Fruit fly (Drosophila melanogaster): Measurements from ENCODE around the gene RpL7.

RpL7 gene

DNA sequence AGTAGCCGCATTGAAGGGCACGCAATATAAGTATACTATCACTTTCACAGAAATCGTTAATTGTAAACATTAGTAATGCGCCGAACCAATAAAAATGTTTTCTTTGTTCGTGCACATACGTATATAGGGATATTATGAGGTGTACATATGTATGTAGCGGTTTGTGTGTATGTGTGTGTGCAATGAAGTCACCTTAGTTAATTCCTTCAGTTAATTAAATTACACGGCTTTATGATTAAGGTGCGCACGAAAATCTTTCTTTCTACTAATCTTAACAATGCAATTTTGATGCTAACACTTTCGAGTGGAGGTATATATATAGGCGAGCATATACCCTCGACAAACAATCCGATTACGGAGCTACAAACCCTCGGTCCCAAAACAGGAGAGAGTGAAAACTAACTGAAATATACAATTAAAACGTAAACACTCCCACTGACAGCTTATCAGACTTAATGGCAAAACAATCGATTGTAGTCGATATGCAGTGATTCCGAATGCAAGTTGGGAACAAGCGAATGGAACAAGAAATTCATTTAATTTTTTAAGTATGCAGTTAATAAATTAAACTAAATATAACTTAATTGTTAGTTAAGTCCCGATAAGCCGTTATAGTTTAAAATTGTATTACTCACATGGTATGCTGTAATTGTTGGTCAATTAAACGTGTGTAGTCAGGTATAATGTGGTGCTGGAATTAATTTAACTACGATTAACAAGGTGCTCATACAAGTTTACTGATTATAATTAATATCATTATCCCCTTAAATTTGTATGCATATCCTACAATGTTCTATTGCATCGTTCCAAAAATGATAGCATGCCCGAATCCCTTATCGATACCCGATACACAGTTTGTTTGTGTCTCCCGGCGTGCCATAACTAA lies 19.9 kb downstream of the RpL7 start, which contains the start of the genes Npc1a and Prosalpha6:
Gene Npc1a (minus strand): TSS at position 716 of the 886 bp plus-strand sequence.
Gene Prosalpha6 (plus strand): TSS at position 851 of the 886 bp plus-strand sequence.
- TF ChIP-seq CTCF (optimal IDR thresholded peaks at IDR 0.05) (no peak), CG8478 (optimal IDR thresholded peaks at IDR 0.05) (no peak)

DNA sequence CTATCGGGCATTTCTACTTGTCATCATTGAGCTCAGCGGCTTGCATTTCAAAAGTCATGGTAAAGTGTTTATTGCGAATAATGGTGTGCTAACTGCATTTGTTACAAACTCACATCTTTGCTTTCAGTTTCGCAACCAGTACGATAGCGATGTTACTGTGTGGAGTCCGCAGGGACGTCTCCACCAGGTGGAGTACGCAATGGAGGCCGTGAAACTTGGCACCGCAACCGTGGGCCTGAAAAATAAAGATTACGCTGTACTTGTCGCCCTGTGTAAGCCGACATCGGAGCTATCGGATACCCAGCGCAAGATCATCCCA lies 20.5 kb downstream of the RpL7 start:
- TF ChIP-seq CG8478 (optimal IDR thresholded peaks at IDR 0.05) (no peak), CTCF (optimal IDR thresholded peaks at IDR 0.05) (no peak)

DNA sequence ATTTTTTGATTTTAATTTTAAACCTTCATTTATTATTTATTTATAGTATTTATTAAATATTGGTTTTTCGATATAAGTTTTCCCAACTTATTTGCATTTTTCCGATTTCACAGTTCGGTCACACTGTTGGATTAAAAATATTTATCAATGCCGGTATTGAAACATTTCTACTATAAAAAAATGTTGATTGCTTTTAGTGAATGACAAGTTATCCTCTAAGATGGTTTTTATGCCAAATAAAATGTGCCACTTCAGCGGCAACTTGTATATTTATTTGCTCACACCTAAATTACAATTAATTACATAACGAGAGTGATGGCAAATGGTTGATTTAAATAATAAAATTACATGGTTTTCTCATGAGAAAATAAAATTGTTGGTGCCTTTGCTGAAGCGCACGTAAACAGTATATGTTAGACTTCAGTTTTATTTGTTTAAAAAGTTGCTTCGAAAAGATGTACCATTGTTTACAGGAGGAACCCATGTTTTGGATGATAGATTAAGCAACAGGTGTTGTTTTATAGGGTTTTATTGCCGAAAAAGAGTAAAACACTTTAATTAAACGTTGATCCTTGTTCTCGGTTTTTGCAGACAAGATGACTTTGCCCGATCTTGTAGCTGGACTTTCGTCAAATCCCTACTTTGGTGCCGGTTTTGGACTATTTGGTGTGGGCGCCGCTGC lies 21.9 kb downstream of the RpL7 start, which contains the start of gene Bcs1:
Gene Bcs1 (plus strand): TSS at position 108 of the 682 bp plus-strand sequence.
- no peak for TF ChIP-seq CTCF (optimal IDR thresholded peaks at IDR 0.05)
- no peak for TF ChIP-seq CG8478 (optimal IDR thresholded peaks at IDR 0.05)

DNA sequence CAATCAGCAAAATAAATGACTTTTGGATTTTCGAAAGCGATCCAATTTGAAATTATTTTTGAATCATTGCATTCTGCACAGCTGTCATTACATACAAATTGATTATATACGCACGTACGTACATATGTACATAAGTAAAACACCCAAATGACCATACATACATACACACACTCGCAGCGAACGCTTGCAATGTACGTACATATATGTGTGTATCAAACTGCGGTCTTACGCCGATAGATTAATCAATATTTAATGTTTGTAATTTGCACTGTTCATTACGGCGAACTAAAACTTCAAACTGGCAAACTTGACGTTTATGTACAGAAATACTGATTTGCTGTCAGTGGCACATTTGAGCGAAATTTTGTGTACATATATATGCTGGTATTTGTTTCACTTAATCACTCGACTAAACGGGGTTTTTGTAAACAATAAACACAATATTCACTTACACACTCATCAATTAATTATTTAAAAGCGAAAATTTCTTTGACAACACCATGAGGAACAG lies 25.5 kb downstream of the RpL7 start:
- no peak for TF ChIP-seq CTCF (optimal IDR thresholded peaks at IDR 0.05)
- no peak for TF ChIP-seq CG8478 (optimal IDR thresholded peaks at IDR 0.05)

DNA sequence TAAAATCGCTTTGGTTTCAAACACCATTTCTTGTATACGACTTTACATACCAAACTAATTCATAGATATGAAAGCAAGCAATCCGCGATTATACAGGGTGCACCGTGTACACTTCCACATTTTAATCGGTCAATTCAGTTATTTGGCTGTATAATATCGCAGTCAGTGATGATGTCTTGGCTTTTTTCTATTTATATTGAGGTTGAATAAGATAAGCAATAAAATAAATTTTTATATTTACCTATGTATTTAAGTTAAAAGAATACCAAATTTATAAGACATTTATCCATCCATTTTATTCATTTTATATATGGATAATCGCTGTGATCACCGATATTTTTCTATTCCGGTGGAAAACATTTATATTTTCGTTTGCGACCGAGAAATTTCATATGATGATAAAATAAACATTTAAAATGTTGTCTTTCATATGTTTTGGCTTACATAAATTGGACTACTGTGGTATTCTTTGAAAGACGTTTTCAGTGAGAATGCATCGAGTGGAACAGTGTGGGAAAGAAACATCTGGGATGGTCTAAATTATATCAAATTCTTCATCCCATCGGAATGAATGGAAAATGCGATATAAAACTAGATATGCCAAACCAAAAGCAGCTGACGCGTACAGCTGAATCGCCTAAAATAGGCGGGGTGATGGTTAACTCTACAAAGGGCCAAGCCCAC lies 26.1 kb downstream of the RpL7 start, which contains the start of gene CG5708:
Gene CG5708 (minus strand): TSS at position 85 of the 684 bp plus-strand sequence.
- no peak for TF ChIP-seq CTCF (optimal IDR thresholded peaks at IDR 0.05)

DNA sequence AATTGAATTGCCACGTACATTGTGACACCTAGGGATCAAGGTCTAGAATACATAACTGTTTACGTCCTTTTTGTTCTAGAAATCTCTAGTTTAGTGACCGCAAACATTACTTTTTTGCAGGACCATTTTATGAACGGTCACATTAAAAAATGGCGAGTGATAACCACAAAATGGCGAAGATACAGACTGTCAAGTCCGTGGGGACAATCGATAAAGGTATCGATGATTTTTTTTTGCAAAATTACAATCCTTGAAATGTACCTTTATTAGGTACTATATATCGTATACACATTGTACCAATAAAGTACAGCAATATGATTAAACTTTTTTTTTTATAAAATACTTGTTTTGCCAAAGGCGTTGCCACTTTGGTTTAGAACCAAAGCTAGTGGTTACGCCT lies 29.7 kb downstream of the RpL7 start:
- no peak for TF ChIP-seq CG8478 (optimal IDR thresholded peaks at IDR 0.05)

DNA sequence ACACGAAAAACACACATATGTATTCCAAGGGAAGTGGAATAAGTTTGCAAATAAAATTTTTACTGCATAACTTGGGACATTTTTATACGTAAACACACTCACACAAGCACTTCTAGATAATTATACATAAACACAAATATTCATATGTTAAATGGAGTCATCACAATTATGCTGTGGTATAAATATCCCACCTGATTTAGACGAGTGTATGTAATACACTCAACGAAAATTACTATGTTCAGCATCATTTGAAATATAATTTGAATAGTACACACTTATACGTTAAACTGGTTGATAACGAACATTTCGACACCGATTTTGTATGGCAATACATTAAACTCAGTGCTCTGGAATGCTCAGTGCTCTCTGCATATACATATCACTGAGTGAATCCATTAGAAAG lies 30.3 kb downstream of the RpL7 start:
- TF ChIP-seq CG8478 (optimal IDR thresholded peaks at IDR 0.05) (no peak), CTCF (optimal IDR thresholded peaks at IDR 0.05) (no peak)

DNA sequence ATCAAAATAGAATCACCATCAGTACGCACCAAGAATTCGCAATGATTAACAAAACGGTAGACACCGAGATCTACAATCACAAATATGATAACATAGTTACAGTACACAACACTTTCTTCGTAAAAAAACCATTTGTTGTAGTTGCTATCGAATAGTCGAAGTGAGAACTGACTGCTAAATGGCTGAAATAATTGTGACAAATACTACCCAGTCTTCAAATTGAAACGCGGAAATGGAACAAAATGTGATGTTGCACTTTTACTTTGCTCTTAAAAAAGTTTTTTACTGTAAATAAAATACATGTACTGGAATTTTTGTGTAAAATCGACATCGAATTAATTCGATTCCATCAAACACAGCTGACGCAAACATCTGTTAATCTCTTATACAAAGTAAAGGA lies 30.7 kb downstream of the RpL7 start, which contains the start of gene ova:
Gene ova (minus strand): TSS at position 183 of the 400 bp plus-strand sequence.
- no peak for TF ChIP-seq CG8478 (optimal IDR thresholded peaks at IDR 0.05)
- no peak for TF ChIP-seq CTCF (optimal IDR thresholded peaks at IDR 0.05)

DNA sequence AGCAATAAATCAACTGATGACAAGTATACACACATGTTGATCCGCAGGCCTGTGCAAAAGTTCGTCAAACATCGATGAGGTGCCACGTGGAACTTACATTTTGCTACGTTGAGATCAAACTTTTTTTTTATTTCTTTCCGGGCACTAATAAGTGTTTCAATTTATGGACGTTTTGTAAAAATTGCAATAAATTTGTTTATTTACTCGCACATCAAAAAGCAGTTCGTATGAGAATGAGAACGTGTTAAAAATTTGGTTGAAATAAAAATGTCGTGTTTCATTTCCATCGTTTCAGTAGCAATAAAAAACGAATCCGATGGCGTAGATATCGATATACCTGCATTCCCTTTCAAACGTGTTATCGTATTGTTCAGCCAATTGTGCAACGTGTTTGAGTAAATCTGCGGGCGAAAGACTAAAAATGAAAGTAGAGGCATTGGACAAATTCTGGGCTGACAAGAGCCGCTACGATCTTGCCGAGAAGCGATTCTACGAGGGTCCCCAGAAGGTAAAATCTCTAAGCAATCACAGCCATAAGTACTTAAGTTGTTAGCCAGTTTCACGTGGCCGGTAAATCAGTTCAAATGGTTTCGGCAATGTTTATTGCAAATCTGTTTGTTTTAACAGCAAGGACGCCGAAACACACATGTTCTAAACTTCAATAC lies 31.5 kb downstream of the RpL7 start, which contains the start of gene eEF1delta:
Gene eEF1delta (plus strand): TSS at position 356 of the 665 bp plus-strand sequence.
- TF ChIP-seq CG8478 (optimal IDR thresholded peaks at IDR 0.05) (no peak), CTCF (optimal IDR thresholded peaks at IDR 0.05) (no peak)

DNA sequence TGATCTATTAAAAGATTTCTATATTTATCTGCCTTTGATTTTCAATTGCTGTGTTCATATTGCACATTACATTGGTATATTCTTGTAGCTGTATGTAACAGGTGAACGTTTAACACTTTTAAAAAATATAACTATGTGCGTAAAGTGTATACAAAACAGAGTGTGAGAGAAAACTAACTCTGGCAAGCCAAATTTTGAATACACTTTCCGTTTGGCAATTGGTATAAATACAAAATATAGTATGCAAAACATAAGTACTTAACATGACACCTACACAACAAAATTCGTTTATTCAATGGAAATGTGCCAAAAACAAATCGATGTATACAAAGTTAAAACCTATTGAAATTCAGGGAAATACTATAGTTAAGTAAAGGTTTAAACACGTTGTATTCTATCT lies 32.0 kb downstream of the RpL7 start:
- TF ChIP-seq CTCF (optimal IDR thresholded peaks at IDR 0.05) (no peak), CG8478 (optimal IDR thresholded peaks at IDR 0.05) (no peak)

DNA sequence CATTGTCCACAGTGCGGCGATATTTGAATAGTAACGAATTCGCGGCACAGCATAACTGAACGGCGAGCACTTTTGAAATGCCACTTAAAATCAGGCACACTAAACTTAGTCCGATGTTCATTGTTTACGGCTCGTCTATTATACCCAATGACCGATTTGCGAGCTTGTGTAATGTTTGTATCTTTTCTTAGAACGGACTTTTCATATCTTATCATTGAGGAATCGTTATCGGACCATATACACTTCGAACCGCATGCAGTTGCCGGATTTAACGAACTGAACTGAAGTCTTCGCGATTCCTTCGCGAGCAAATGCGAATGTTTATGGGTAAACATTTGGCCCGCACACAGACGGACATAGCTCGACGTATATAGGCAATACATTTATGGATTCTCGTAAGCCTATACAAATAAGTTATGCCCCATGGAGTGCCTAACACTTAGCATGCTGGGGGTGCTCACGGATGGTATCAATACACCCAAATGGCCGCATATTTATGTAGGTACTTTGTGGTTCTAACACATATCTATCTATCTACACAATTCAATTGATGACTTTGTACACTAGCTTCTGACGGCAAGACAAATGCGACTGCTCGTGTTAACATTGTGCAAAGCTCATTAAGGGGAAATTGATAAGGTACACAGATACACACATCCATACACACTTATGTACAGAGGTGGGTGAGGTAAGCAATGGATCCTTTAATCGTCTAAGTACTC lies 37.1 kb downstream of the RpL7 start, which contains the start of gene mthl15:
Gene mthl15 (minus strand): TSS at position 593 of the 722 bp plus-strand sequence.
- no peak for TF ChIP-seq CG8478 (optimal IDR thresholded peaks at IDR 0.05)
- no peak for TF ChIP-seq CTCF (optimal IDR thresholded peaks at IDR 0.05)

DNA sequence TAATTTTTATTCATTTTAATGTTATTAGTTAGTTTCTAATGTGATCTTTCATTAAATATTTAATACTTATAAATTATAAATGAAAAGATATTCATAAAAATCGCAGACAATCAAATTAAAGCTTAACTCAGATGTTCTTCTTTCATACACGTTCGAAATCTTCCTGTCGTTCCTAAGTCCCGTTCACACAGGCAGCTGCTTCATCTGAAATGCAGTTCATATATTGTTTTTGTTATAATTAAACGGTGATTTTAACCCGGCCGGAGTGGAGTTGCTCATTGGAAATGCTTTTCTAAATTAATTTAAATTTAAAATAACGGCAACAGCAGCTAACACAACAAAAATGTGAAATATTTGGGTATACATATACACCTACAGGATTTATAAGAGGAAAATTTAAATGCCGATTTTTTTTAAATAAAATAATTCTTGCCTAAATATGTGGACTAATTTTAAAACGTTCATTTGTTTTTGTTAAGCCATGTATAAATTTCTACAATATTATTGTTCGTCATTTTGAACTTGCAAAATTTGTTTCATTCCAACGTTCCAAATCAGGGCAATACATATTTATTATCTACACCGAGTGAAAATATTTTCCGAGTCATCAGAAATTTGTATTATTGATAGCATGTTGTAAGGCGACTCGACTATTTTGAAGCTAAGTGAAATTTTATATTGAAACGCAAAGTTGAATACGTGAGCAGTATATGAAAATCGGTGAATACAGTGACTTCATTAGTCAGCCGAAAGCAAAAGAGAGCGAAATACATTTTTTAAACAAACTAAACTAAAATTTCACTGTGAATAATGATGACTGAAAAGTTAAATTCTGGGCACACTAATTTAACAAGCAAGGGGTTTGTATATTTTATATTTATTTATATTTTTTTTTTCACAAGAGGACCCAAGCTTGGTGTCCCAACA lies 38.2 kb downstream of the RpL7 start, which contains the start of gene me31B:
Gene me31B (plus strand): TSS at position 616 of the 927 bp plus-strand sequence.
- no peak for TF ChIP-seq CTCF (optimal IDR thresholded peaks at IDR 0.05)
- no peak for TF ChIP-seq CG8478 (optimal IDR thresholded peaks at IDR 0.05)

DNA sequence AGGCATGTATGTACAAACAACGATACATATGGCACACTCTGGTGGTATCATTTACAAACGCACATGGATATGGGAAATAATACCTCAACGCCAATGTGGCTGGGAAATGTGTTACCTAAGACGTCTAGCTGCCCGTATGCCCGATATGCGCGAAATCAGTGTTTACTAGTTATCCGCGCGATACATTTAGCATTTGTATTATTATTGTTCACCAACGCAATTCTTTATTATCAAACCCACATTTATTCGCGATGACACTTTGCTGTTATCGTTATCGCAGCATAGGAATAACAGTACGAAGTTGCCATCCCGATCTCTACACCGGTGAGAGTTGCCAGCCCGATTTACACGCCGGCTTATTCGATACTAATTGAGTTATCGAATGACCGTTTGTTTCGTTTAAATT lies 46.0 kb downstream of the RpL7 start, which contains the start of gene chico:
Gene chico (minus strand): TSS at position 294 of the 406 bp plus-strand sequence.
- TF ChIP-seq CG8478 (optimal IDR thresholded peaks at IDR 0.05) (no peak), CTCF (optimal IDR thresholded peaks at IDR 0.05) (peak; percentile 45 to 46)
